Fruit fly (Drosophila melanogaster) whole organism, wandering third instar larva: ENCODE results near the gene AlkB.

Experiments
- CG9705 ChIP-seq: fragments of 200-800 bp; sonication (Bioruptor generic); optimal IDR thresholded peaks from 2 replicates; lab custom pipeline; 2018; ENCODE audit warnings: missing biosample characterization, mild to moderate bottlenecking, missing genetic modification characterization
- CrebA ChIP-seq: fragments of 200-800 bp; sonication (Bioruptor generic); optimal IDR thresholded peaks from 2 replicates; lab custom pipeline; 2016; ENCODE audit warnings: missing biosample characterization, mild to moderate bottlenecking, missing genetic modification characterization, borderline replicate concordance
- Dfd ChIP-seq: fragments of >200 bp; optimal IDR thresholded peaks from 2 replicates; lab custom pipeline; 2017; ENCODE audit warnings: missing biosample characterization, missing genetic modification characterization
- Hr78 ChIP-seq: fragments of >200 bp; optimal IDR thresholded peaks from 2 replicates; lab custom pipeline; 2017; ENCODE audit warnings: missing biosample characterization, missing genetic modification characterization
- OdsH ChIP-seq: fragments of 200-800 bp; sonication (Bioruptor generic); optimal IDR thresholded peaks from 2 replicates; lab custom pipeline; 2016; ENCODE audit warnings: missing biosample characterization, mild to moderate bottlenecking, missing genetic modification characterization
- Sp1 ChIP-seq: fragments of 200-800 bp; sonication (Bioruptor generic); optimal IDR thresholded peaks from 3 replicates; lab custom pipeline; 2019; ENCODE audit warnings: missing biosample characterization, mild to moderate bottlenecking, missing genetic modification characterization, moderate library complexity
- brk ChIP-seq: fragments of 200-800 bp; sonication (Bioruptor generic); optimal IDR thresholded peaks from 2 replicates; lab custom pipeline; 2016; ENCODE audit warnings: missing biosample characterization, mild to moderate bottlenecking, missing genetic modification characterization
- dl ChIP-seq, 2 experiments: fragments of 175-275, 200-275 bp in 1 of 2; fragments of 200-275 bp in 1 of 2; sonication (Bioruptor generic); optimal IDR thresholded peaks; lab custom pipeline; 2018; ENCODE audit warnings: mild to moderate bottlenecking in 2 of 2, missing biosample characterization in 2 of 2, missing genetic modification characterization in 2 of 2, moderate library complexity in 2 of 2; ENCODE audit not compliant: partially characterized antibody in 2 of 2, insufficient read depth in 1 of 2
- jim ChIP-seq: fragments of 175-275, 200-325 bp; sonication (Bioruptor generic); optimal IDR thresholded peaks from 2 replicates; lab custom pipeline; 2016; ENCODE audit warnings: missing biosample characterization, mild to moderate bottlenecking, missing genetic modification characterization
- psq ChIP-seq: fragments of 200-800 bp; sonication (Bioruptor generic); optimal IDR thresholded peaks from 3 replicates; lab custom pipeline; 2017; ENCODE audit warnings: missing biosample characterization, mild to moderate bottlenecking, missing genetic modification characterization, moderate library complexity
- rgr ChIP-seq: fragments of 200-800 bp; sonication (Bioruptor generic); optimal IDR thresholded peaks from 3 replicates; lab custom pipeline; 2016; ENCODE audit warnings: missing biosample characterization, mild to moderate bottlenecking, missing genetic modification characterization
- tai ChIP-seq: sonication (Bioruptor generic); optimal IDR thresholded peaks from 2 replicates; lab custom pipeline; 2016; ENCODE audit warnings: missing biosample characterization, missing genetic modification characterization
- usp ChIP-seq: fragments of >200 bp; optimal IDR thresholded peaks from 2 replicates; lab custom pipeline; 2017; ENCODE audit warnings: missing biosample characterization, missing genetic modification characterization

DNA sequence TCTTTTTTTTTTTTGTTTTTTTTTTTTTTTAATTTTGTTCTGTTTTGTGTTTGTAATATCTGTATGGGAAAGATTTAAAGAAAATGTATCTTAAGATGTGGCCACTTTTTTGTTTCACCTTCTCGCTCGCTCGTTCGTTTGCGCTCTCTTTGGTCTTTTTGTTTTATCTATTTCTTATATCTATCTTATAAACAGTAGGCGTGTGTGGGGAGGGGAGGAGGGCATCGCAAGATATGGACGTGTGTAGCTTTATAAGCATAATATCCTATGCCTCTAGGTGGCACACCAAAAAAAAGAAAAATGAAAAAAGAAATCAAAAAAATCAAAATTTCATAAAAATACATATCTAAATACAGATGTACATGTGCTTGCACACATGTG, 46.7 kb downstream of the AlkB start:
- TF ChIP-seq jim (GFP tag; lab: Kevin White, UChicago) (no peak), psq (GFP tag; lab: Kevin White, UChicago) (no peak), usp (no peak), Dfd (GFP tag; lab: Kevin White, UChicago) (no peak), Sp1 (GFP tag; lab: Kevin White, UChicago) (no peak), Hr78 (GFP tag; lab: Kevin White, UChicago) (no peak), CrebA (GFP tag; lab: Kevin White, UChicago) (no peak), OdsH (GFP tag; lab: Kevin White, UChicago) (no peak), tai (GFP tag; lab: Kevin White, UChicago) (no peak), rgr (GFP tag; lab: Kevin White, UChicago) (no peak), dl (GFP tag; optimal IDR thresholded peaks at IDR 0.05; lab: Kevin White, UChicago; ENCODE audit: insufficient read depth in 1 of 2, partially characterized antibody in 2 of 2) (no peak), CG9705 (GFP tag; lab: Kevin White, UChicago) (no peak), brk (GFP tag; lab: Kevin White, UChicago) (no peak)
